Worm (Caenorhabditis elegans): ENCODE results near the gene dpf-4.

Gene dpf-4

ce11 chrIII:5882823-5883222 lies 23.7 kb downstream of the dpf-4 start, which contains the start of gene F01F1.14:
TSS of gene F01F1.14 (minus strand) at chrIII:5882923.
- no peak for TF ChIP-seq ctbp-1 (GFP tag; IDR thresholded peaks at IDR 0.05)
- no peak for TF ChIP-seq zfp-3 (GFP tag; conservative IDR thresholded peaks at IDR 0.05)
- no peak for TF ChIP-seq set-16 (GFP tag; IDR thresholded peaks at IDR 0.05)
- no peak for TF ChIP-seq nhr-76 (tag; optimal IDR thresholded peaks at IDR 0.05)
- no peak for TF ChIP-seq dve-1 (tag; optimal IDR thresholded peaks at IDR 0.05; ENCODE audit: insufficient read depth)
- no peak for TF ChIP-seq zag-1 (tag; optimal IDR thresholded peaks at IDR 0.05)
- no peak for TF ChIP-seq ztf-7 (tag; optimal IDR thresholded peaks at IDR 0.05)

ce11 chrIII:5883517-5883916 lies 24.4 kb downstream of the dpf-4 start:
- TF ChIP-seq dve-1 (tag; optimal IDR thresholded peaks at IDR 0.05; ENCODE audit: insufficient read depth): no peak
- TF ChIP-seq Y105C5A.15 (GFP tag; IDR thresholded peaks at IDR 0.05): no peak
- no peak for TF ChIP-seq pqm-1 (tag; optimal IDR thresholded peaks at IDR 0.05)
- no peak for TF ChIP-seq lin-13 (GFP tag; optimal IDR thresholded peaks at IDR 0.05)
- no peak for TF ChIP-seq F49E8.2 (tag; optimal IDR thresholded peaks at IDR 0.05; ENCODE audit: borderline replicate concordance)
- TF ChIP-seq snpc-1.2 (GFP tag; IDR thresholded peaks at IDR 0.05): no peak
- TF ChIP-seq egl-43 (GFP tag; IDR thresholded peaks at IDR 0.05): no peak
- no peak for TF ChIP-seq dmd-6 (GFP tag; IDR thresholded peaks at IDR 0.05)
- no peak for TF ChIP-seq ztf-7 (tag; optimal IDR thresholded peaks at IDR 0.05)
- no peak for TF ChIP-seq ceh-28 (tag; optimal IDR thresholded peaks at IDR 0.05)
- TF ChIP-seq attf-4 (tag; optimal IDR thresholded peaks at IDR 0.05): no peak
- TF ChIP-seq ZK546.5 (tag; optimal IDR thresholded peaks at IDR 0.05): no peak
- TF ChIP-seq F26F4.8 (GFP tag; conservative IDR thresholded peaks at IDR 0.05): no peak
- TF ChIP-seq php-3 (GFP tag; IDR thresholded peaks at IDR 0.05): no peak
- no peak for TF ChIP-seq arid-1 (GFP tag; conservative IDR thresholded peaks at IDR 0.05)

ce11 chrIII:5884007-5884406 lies 24.9 kb downstream of the dpf-4 start, which contains the start of gene C28H8.5:
TSS of gene C28H8.5 (plus strand) at chrIII:5884307.
- TF ChIP-seq egl-27 (tag; optimal IDR thresholded peaks at IDR 0.05): no peak
- TF ChIP-seq T20F7.1 (GFP tag; optimal IDR thresholded peaks at IDR 0.05): no peak
- no peak for TF ChIP-seq vab-7 (GFP tag; IDR thresholded peaks at IDR 0.05)
- no peak for TF ChIP-seq ztf-11 (tag; optimal IDR thresholded peaks at IDR 0.05)
- no peak for TF ChIP-seq arid-1 (GFP tag; conservative IDR thresholded peaks at IDR 0.05)
- TF ChIP-seq nhr-42 (GFP tag; IDR thresholded peaks at IDR 0.05): no peak
- TF ChIP-seq jun-1 (tag; optimal IDR thresholded peaks at IDR 0.05): no peak
- TF ChIP-seq sdz-12 (GFP tag; optimal IDR thresholded peaks at IDR 0.05): no peak
- no peak for TF ChIP-seq mdl-1 (tag; optimal IDR thresholded peaks at IDR 0.05)
- no peak for TF ChIP-seq ama-1 (optimal IDR thresholded peaks at IDR 0.05)
- no peak for TF ChIP-seq zfp-3 (GFP tag; conservative IDR thresholded peaks at IDR 0.05)
- no peak for TF ChIP-seq rbr-2 (tag; optimal IDR thresholded peaks at IDR 0.05)
- no peak for TF ChIP-seq fos-1 (tag; optimal IDR thresholded peaks at IDR 0.05)
- no peak for TF ChIP-seq F44E2.7 (GFP tag; IDR thresholded peaks at IDR 0.05)
- no peak for TF ChIP-seq lsy-2 (tag; optimal IDR thresholded peaks at IDR 0.05)

ce11 chrIII:5884459-5884858 lies 25.4 kb downstream of the dpf-4 start:
- no peak for TF ChIP-seq ceh-28 (tag; optimal IDR thresholded peaks at IDR 0.05)
- peak in 1 of 2 experiments; percentile 95 for TF ChIP-seq unc-62 (GFP tag; optimal IDR thresholded peaks at IDR 0.05 in 1 of 2)
- TF ChIP-seq unc-62 (tag; optimal IDR thresholded peaks at IDR 0.05): no peak
- peak; percentile 44 for TF ChIP-seq aha-1 (tag)
- TF ChIP-seq ztf-7 (tag; optimal IDR thresholded peaks at IDR 0.05): no peak

ce11 chrIII:5886893-5887292 lies 27.8 kb downstream of the dpf-4 start, which contains the start of gene C28H8.7:
TSS of gene C28H8.7 (minus strand) at chrIII:5886993.
- no peak for TF ChIP-seq fkh-10 (GFP tag; optimal IDR thresholded peaks at IDR 0.05)
- TF ChIP-seq snpc-1.2 (GFP tag; IDR thresholded peaks at IDR 0.05): no peak
- TF ChIP-seq zfp-2 (tag; optimal IDR thresholded peaks at IDR 0.05): no peak
- no peak for TF ChIP-seq lin-1 (GFP tag; IDR thresholded peaks at IDR 0.05)
- no peak for TF ChIP-seq ZK546.5 (tag; optimal IDR thresholded peaks at IDR 0.05)

Measured in whole organism, L4 larva.